Worm (Caenorhabditis elegans): Measurements from ENCODE around the gene C47G2.4.

The C47G2.4 gene

ce11 chrII:11290109-11290784 lies 3.2 kb downstream of the C47G2.4 start, which contains the start of gene C47G2.3:
C47G2.3 (minus strand) TSS chrII:11290159.
- TF ChIP-seq flt-1 (GFP tag; IDR thresholded peaks at IDR 0.05): no peak
- no peak for TF ChIP-seq tab-1 (GFP tag; IDR thresholded peaks at IDR 0.05)
- TF ChIP-seq T22C8.4 (GFP tag; IDR thresholded peaks at IDR 0.05): no peak
- no peak for TF ChIP-seq ztf-23 (GFP tag; IDR thresholded peaks at IDR 0.05)
- no peak for TF ChIP-seq ztf-29 (GFP tag; IDR thresholded peaks at IDR 0.05)
- TF ChIP-seq ref-1 (GFP tag; conservative IDR thresholded peaks at IDR 0.05): no peak
- no peak for TF ChIP-seq cog-1 (tag; optimal IDR thresholded peaks at IDR 0.05)
- no peak for TF ChIP-seq klf-2 (GFP tag; conservative IDR thresholded peaks at IDR 0.05)
- TF ChIP-seq med-1 (GFP tag; optimal IDR thresholded peaks at IDR 0.05; ENCODE audit: insufficient read depth): no peak

- TF ChIP-seq tab-1 (GFP tag; IDR thresholded peaks at IDR 0.05) (no peak), ztf-29 (GFP tag; IDR thresholded peaks at IDR 0.05) (no peak), klf-2 (GFP tag; conservative IDR thresholded peaks at IDR 0.05) (no peak), med-1 (GFP tag; optimal IDR thresholded peaks at IDR 0.05; ENCODE audit: insufficient read depth) (no peak), ref-1 (GFP tag; conservative IDR thresholded peaks at IDR 0.05) (no peak), flt-1 (GFP tag; IDR thresholded peaks at IDR 0.05) (no peak), T22C8.4 (GFP tag; IDR thresholded peaks at IDR 0.05) (no peak), cog-1 (tag; optimal IDR thresholded peaks at IDR 0.05) (no peak), ztf-23 (GFP tag; IDR thresholded peaks at IDR 0.05) (no peak)
Observed at ce11 chrII:11288148-11288547, 5.3 kb downstream of the C47G2.4 start.

ce11 chrII:11286445-11286844 lies 7.0 kb downstream of the C47G2.4 start:
- no peak for TF ChIP-seq med-1 (GFP tag; optimal IDR thresholded peaks at IDR 0.05; ENCODE audit: insufficient read depth)
- TF ChIP-seq flt-1 (GFP tag; IDR thresholded peaks at IDR 0.05): no peak
- no peak for TF ChIP-seq ztf-23 (GFP tag; IDR thresholded peaks at IDR 0.05)
- no peak for TF ChIP-seq tab-1 (GFP tag; IDR thresholded peaks at IDR 0.05)
- no peak for TF ChIP-seq T22C8.4 (GFP tag; IDR thresholded peaks at IDR 0.05)
- TF ChIP-seq ztf-29 (GFP tag; IDR thresholded peaks at IDR 0.05): no peak
- no peak for TF ChIP-seq cog-1 (tag; optimal IDR thresholded peaks at IDR 0.05)
- TF ChIP-seq ref-1 (GFP tag; conservative IDR thresholded peaks at IDR 0.05): no peak
- no peak for TF ChIP-seq klf-2 (GFP tag; conservative IDR thresholded peaks at IDR 0.05)

- TF ChIP-seq flt-1 (GFP tag; IDR thresholded peaks at IDR 0.05): no peak
- TF ChIP-seq ztf-29 (GFP tag; IDR thresholded peaks at IDR 0.05): no peak
- no peak for TF ChIP-seq tab-1 (GFP tag; IDR thresholded peaks at IDR 0.05)
- TF ChIP-seq ztf-23 (GFP tag; IDR thresholded peaks at IDR 0.05): no peak
- TF ChIP-seq cog-1 (tag; optimal IDR thresholded peaks at IDR 0.05): no peak
- TF ChIP-seq ref-1 (GFP tag; conservative IDR thresholded peaks at IDR 0.05): no peak
- TF ChIP-seq med-1 (GFP tag; optimal IDR thresholded peaks at IDR 0.05; ENCODE audit: insufficient read depth): no peak
- TF ChIP-seq T22C8.4 (GFP tag; IDR thresholded peaks at IDR 0.05): no peak
- no peak for TF ChIP-seq klf-2 (GFP tag; conservative IDR thresholded peaks at IDR 0.05)
Observed at ce11 chrII:11285282-11285933, 8.0 kb downstream of the C47G2.4 start.

ce11 chrII:11284701-11285100 lies 8.7 kb downstream of the C47G2.4 start:
- no peak for TF ChIP-seq ref-1 (GFP tag; conservative IDR thresholded peaks at IDR 0.05)
- no peak for TF ChIP-seq cog-1 (tag; optimal IDR thresholded peaks at IDR 0.05)
- TF ChIP-seq med-1 (GFP tag; optimal IDR thresholded peaks at IDR 0.05; ENCODE audit: insufficient read depth): no peak
- TF ChIP-seq ztf-29 (GFP tag; IDR thresholded peaks at IDR 0.05): no peak
- TF ChIP-seq T22C8.4 (GFP tag; IDR thresholded peaks at IDR 0.05): no peak
- no peak for TF ChIP-seq ztf-23 (GFP tag; IDR thresholded peaks at IDR 0.05)
- TF ChIP-seq klf-2 (GFP tag; conservative IDR thresholded peaks at IDR 0.05): no peak
- TF ChIP-seq flt-1 (GFP tag; IDR thresholded peaks at IDR 0.05): no peak
- TF ChIP-seq tab-1 (GFP tag; IDR thresholded peaks at IDR 0.05): no peak

ce11 chrII:11283803-11284202 lies 9.6 kb downstream of the C47G2.4 start:
- TF ChIP-seq flt-1 (GFP tag; IDR thresholded peaks at IDR 0.05) (no peak), med-1 (GFP tag; optimal IDR thresholded peaks at IDR 0.05; ENCODE audit: insufficient read depth) (no peak), cog-1 (tag; optimal IDR thresholded peaks at IDR 0.05) (no peak)

ce11 chrII:11283013-11283412 lies 10.4 kb downstream of the C47G2.4 start:
- TF ChIP-seq ztf-29 (GFP tag; IDR thresholded peaks at IDR 0.05): no peak
- TF ChIP-seq med-1 (GFP tag; optimal IDR thresholded peaks at IDR 0.05; ENCODE audit: insufficient read depth): no peak
- TF ChIP-seq klf-2 (GFP tag; conservative IDR thresholded peaks at IDR 0.05): no peak
- no peak for TF ChIP-seq cog-1 (tag; optimal IDR thresholded peaks at IDR 0.05)
- TF ChIP-seq ref-1 (GFP tag; conservative IDR thresholded peaks at IDR 0.05): no peak
- no peak for TF ChIP-seq T22C8.4 (GFP tag; IDR thresholded peaks at IDR 0.05)
- TF ChIP-seq ztf-23 (GFP tag; IDR thresholded peaks at IDR 0.05): no peak
- no peak for TF ChIP-seq flt-1 (GFP tag; IDR thresholded peaks at IDR 0.05)
- TF ChIP-seq tab-1 (GFP tag; IDR thresholded peaks at IDR 0.05): no peak

- TF ChIP-seq ztf-23 (GFP tag; IDR thresholded peaks at IDR 0.05) (no peak), flt-1 (GFP tag; IDR thresholded peaks at IDR 0.05) (no peak), T22C8.4 (GFP tag; IDR thresholded peaks at IDR 0.05) (no peak), cog-1 (tag; optimal IDR thresholded peaks at IDR 0.05) (no peak), ref-1 (GFP tag; conservative IDR thresholded peaks at IDR 0.05) (no peak)
Observed at ce11 chrII:11281666-11282065, 11.7 kb downstream of the C47G2.4 start, which contains the start of gene unc-130. unc-130 (plus strand) TSS chrII:11281966.

- TF ChIP-seq med-1 (GFP tag; optimal IDR thresholded peaks at IDR 0.05; ENCODE audit: insufficient read depth) (no peak), flt-1 (GFP tag; IDR thresholded peaks at IDR 0.05) (no peak), tab-1 (GFP tag; IDR thresholded peaks at IDR 0.05) (no peak), cog-1 (tag; optimal IDR thresholded peaks at IDR 0.05) (no peak), ref-1 (GFP tag; conservative IDR thresholded peaks at IDR 0.05) (no peak), ztf-29 (GFP tag; IDR thresholded peaks at IDR 0.05) (no peak), T22C8.4 (GFP tag; IDR thresholded peaks at IDR 0.05) (no peak), ztf-23 (GFP tag; IDR thresholded peaks at IDR 0.05) (no peak), klf-2 (GFP tag; conservative IDR thresholded peaks at IDR 0.05) (no peak)
Observed at ce11 chrII:11281177-11281576, 12.2 kb downstream of the C47G2.4 start.
